Fruit fly (Drosophila melanogaster) Kc167 (cell line): ENCODE data around the gene CG33768.

Source experiments
- Myc ChIP-seq: fragments of >200 bp; optimal IDR thresholded peaks from 2 replicates; lab custom pipeline; 2017; ENCODE audit warnings: missing external identifiers
- Sin3A ChIP-seq: fragments of >200 bp; optimal IDR thresholded peaks from 2 replicates; lab custom pipeline; 2018; ENCODE audit warnings: missing external identifiers

- TF ChIP-seq Sin3A (lab: Kevin White, UChicago) (no peak), Myc (no peak)
These were observed 12.9 kb upstream of the CG33768 start for dm6 chr3L:22634111-22634510.
